1 fruit fly cellular context compared by ENCODE assay signal in genomic region chr2L:9954119-9954518, dm6.
TF ChIP-seq lines count a peak whose summit lies in the region.

Gene CG13126, minus strand, starts transcription at chr2L:9954181.
Gene CG4709, plus strand, starts transcription at chr2L:9954325.

TF ChIP-seq in whole organism, embryonic, 481 proteins besides CTCF, POLR2A, EP300 and RAD21 (continued from another document):
- TF ChIP-seq disco-r (GFP tag; optimal IDR thresholded peaks at IDR 0.05; lab: Kevin White, UChicago) (no peak), CG4282 (GFP tag; optimal IDR thresholded peaks at IDR 0.05; lab: Kevin White, UChicago) (no peak), CG10462 (GFP tag; optimal IDR thresholded peaks at IDR 0.05; lab: Kevin White, UChicago) (peak; percentile 73), NFAT (GFP tag; IDR thresholded peaks at IDR 0.05; lab: Robert Waterston, UW) (peak; percentile 71; the same call in 1 of the 2 replicates), slp2 (GFP tag; optimal IDR thresholded peaks at IDR 0.05; lab: Kevin White, UChicago) (peak; percentile 26), unpg (GFP tag; optimal IDR thresholded peaks at IDR 0.05; lab: Kevin White, UChicago) (peak; percentile 93), Doc2 (GFP tag; IDR thresholded peaks at IDR 0.05; lab: Robert Waterston, UW) (no peak), CG12942 (GFP tag; optimal IDR thresholded peaks at IDR 0.05; lab: Kevin White, UChicago) (peak; percentile 87), CG43689 (GFP tag; IDR thresholded peaks at IDR 0.05; lab: Robert Waterston, UW) (peak; percentile 61; the same call in 1 of the 2 replicates), Lpt (GFP tag; optimal IDR thresholded peaks at IDR 0.05; lab: Kevin White, UChicago) (no peak), slou (GFP tag; optimal IDR thresholded peaks at IDR 0.05; lab: Kevin White, UChicago) (peak; percentile 79), CG11695 (GFP tag; IDR thresholded peaks at IDR 0.05; lab: Robert Waterston, UW) (peak; percentile 95), CG8478 (optimal IDR thresholded peaks at IDR 0.05; lab: Kevin White, UChicago) (no peak), D19B (GFP tag; optimal IDR thresholded peaks at IDR 0.05; lab: Kevin White, UChicago) (peak; percentile 81), tll (GFP tag; optimal IDR thresholded peaks at IDR 0.05; lab: Kevin White, UChicago) (peak in 1 of 2 experiments; percentile 25), Lhr (GFP tag; optimal IDR thresholded peaks at IDR 0.05; lab: Kevin White, UChicago) (peak; percentile 79), Xrp1 (GFP tag; IDR thresholded peaks at IDR 0.05; lab: Robert Waterston, UW) (peak; percentile 97), CG2120 (GFP tag; optimal IDR thresholded peaks at IDR 0.05; lab: Kevin White, UChicago) (peak; percentile 82), CG10321 (GFP tag; IDR thresholded peaks at IDR 0.05; lab: Robert Waterston, UW) (peak; percentile 58), Atf-2 (GFP tag; optimal IDR thresholded peaks at IDR 0.05; lab: Kevin White, UChicago) (peak; percentile 10), Six4 (GFP tag; optimal IDR thresholded peaks at IDR 0.05; lab: Kevin White, UChicago) (peak; percentile 90), NK7.1 (GFP tag; optimal IDR thresholded peaks at IDR 0.05; lab: Kevin White, UChicago) (peak; percentile 29), CG18011 (GFP tag; optimal IDR thresholded peaks at IDR 0.05; lab: Kevin White, UChicago) (peak; percentile 64), Dp (GFP tag; optimal IDR thresholded peaks at IDR 0.05; lab: Kevin White, UChicago) (peak; percentile 57), dmrt11E (tag; optimal IDR thresholded peaks at IDR 0.05; lab: Kevin White, UChicago) (peak; percentile 94), CG32767 (GFP tag; IDR thresholded peaks at IDR 0.05; lab: Robert Waterston, UW) (peak; percentile 88), Mes4 (GFP tag; optimal IDR thresholded peaks at IDR 0.05; lab: Kevin White, UChicago) (no peak), grau (tag; optimal IDR thresholded peaks at IDR 0.05; lab: Kevin White, UChicago) (peak; percentile 93), CG17328 (GFP tag; IDR thresholded peaks at IDR 0.05; lab: Robert Waterston, UW) (peak; percentile 83), Lim3 (GFP tag; IDR thresholded peaks at IDR 0.05; lab: Robert Waterston, UW) (peak; percentile 50; the same call in 1 of the 2 replicates), sim (GFP tag; IDR thresholded peaks at IDR 0.05; lab: Robert Waterston, UW) (peak; percentile 81; the same call in 1 of the 2 replicates), fd64A (GFP tag; optimal IDR thresholded peaks at IDR 0.05; lab: Kevin White, UChicago) (no peak), CG15696 (tag; optimal IDR thresholded peaks at IDR 0.05; lab: Kevin White, UChicago) (peak; percentile 95), btn (GFP tag; optimal IDR thresholded peaks at IDR 0.05; lab: Kevin White, UChicago) (no peak), org-1 (GFP tag; optimal IDR thresholded peaks at IDR 0.05; lab: Kevin White, UChicago) (peak; percentile 86), Nf-YB (GFP tag; optimal IDR thresholded peaks at IDR 0.05; lab: Kevin White, UChicago) (peak; percentile 78), Myb (GFP tag; optimal IDR thresholded peaks at IDR 0.05; lab: Kevin White, UChicago) (no peak), Ravus (GFP tag; IDR thresholded peaks at IDR 0.05; lab: Robert Waterston, UW) (peak; percentile 67), odd (GFP tag; optimal IDR thresholded peaks at IDR 0.05; lab: Kevin White, UChicago) (peak; percentile 82)
